Fruit fly (Drosophila melanogaster) whole organism, embryonic: ENCODE measurements around the gene Gr2a.
A peak's percentile ranks its signal among the peaks of the same experiment; 100 is the strongest.

Source experiments
- ATbp ChIP-seq: fragments of 200-800 bp; sonication (Bioruptor generic); optimal IDR thresholded peaks from 2 replicates; lab custom pipeline; 2017; ENCODE audit warnings: missing biosample characterization, mild to moderate bottlenecking, missing genetic modification characterization, missing genetic modification reagents
- Bgb ChIP-seq: fragments of 200-800 bp; sonication (Bioruptor generic); IDR thresholded peaks from 2 replicates; pipeline ENCODE4 v1.3.6; 2022; ENCODE audit warnings: missing biosample characterization, missing genetic modification characterization; ENCODE audit not compliant: partially characterized antibody
- CG15514 ChIP-seq: fragments of 200-800 bp; sonication (Bioruptor generic); optimal IDR thresholded peaks from 3 replicates; lab custom pipeline; 2017; ENCODE audit warnings: missing biosample characterization, missing genetic modification characterization, mild to moderate bottlenecking, moderate library complexity, missing genetic modification reagents
- CG15601 ChIP-seq: fragments of 200-800 bp; sonication (Bioruptor generic); optimal IDR thresholded peaks from 3 replicates; lab custom pipeline; 2019; ENCODE audit warnings: missing biosample characterization, mild to moderate bottlenecking, missing genetic modification characterization, moderate library complexity
- CG1602 ChIP-seq: fragments of 200-800 bp; sonication (Bioruptor generic); optimal IDR thresholded peaks from 3 replicates; lab custom pipeline; 2016; ENCODE audit warnings: missing biosample characterization, missing genetic modification characterization
- CG1603 ChIP-seq: fragments of 200-800 bp; sonication (Bioruptor generic); optimal IDR thresholded peaks from 2 replicates; lab custom pipeline; 2019; ENCODE audit warnings: missing biosample characterization, mild to moderate bottlenecking, missing genetic modification characterization, moderate library complexity
- CG1792 ChIP-seq: fragments of 200-800 bp; sonication (Bioruptor generic); optimal IDR thresholded peaks from 2 replicates; lab custom pipeline; 2016; ENCODE audit warnings: missing biosample characterization, missing genetic modification characterization
- CG2199 ChIP-seq: fragments of 200-800 bp; sonication (Bioruptor generic); IDR thresholded peaks from 3 replicates; pipeline ENCODE4 v1.3.6; 2022; ENCODE audit warnings: missing biosample characterization, missing genetic modification characterization
- CG2678 ChIP-seq: fragments of 200-800 bp; sonication (Bioruptor generic); optimal IDR thresholded peaks from 3 replicates; lab custom pipeline; 2019; ENCODE audit warnings: missing biosample characterization, mild to moderate bottlenecking, missing genetic modification characterization, moderate library complexity
- CG2712 ChIP-seq: fragments of 200-800 bp; optimal IDR thresholded peaks from 3 replicates; lab custom pipeline; 2019; ENCODE audit warnings: missing biosample characterization, mild to moderate bottlenecking, missing genetic modification characterization, moderate library complexity
- CG30403 ChIP-seq: fragments of 200-800 bp; sonication (Bioruptor generic); optimal IDR thresholded peaks from 3 replicates; lab custom pipeline; 2016; ENCODE audit warnings: missing biosample characterization, missing genetic modification characterization
- CG31441 ChIP-seq: fragments of 200-800 bp; sonication (Bioruptor generic); IDR thresholded peaks from 2 replicates; pipeline ENCODE4 v1.3.6; 2022; ENCODE audit warnings: missing biosample characterization, missing genetic modification characterization
- CG3847 ChIP-seq: fragments of 200-800 bp; sonication (Bioruptor generic); IDR thresholded peaks from 2 replicates; pipeline ENCODE4 v1.3.6; 2022; ENCODE audit warnings: missing biosample characterization, missing genetic modification characterization
- CG4617 ChIP-seq: fragments of 200-800 bp; sonication (Bioruptor generic); optimal IDR thresholded peaks from 3 replicates; lab custom pipeline; 2016; ENCODE audit warnings: missing biosample characterization, missing genetic modification characterization, borderline replicate concordance
- CG7357 ChIP-seq: fragments of 200-800 bp; sonication (Bioruptor generic); IDR thresholded peaks from 3 replicates; pipeline ENCODE4 v1.3.6; 2022; ENCODE audit warnings: missing biosample characterization, missing genetic modification characterization
- CG8478 ChIP-seq: fragments of >200 bp; optimal IDR thresholded peaks from 2 replicates; lab custom pipeline; 2018
- Doc3 ChIP-seq: fragments of 200-800 bp; sonication (Bioruptor generic); IDR thresholded peaks from 3 replicates; pipeline ENCODE4 v1.3.6; 2022; ENCODE audit warnings: missing biosample characterization, missing genetic modification characterization; ENCODE audit not compliant: partially characterized antibody
- E2f2 ChIP-seq: fragments of 200-800 bp; sonication (Bioruptor generic); IDR thresholded peaks from 2 replicates; pipeline ENCODE4 v1.3.6; 2022; ENCODE audit warnings: missing biosample characterization, missing genetic modification characterization
- Ets97D ChIP-seq: fragments of 200-800 bp; sonication (Bioruptor generic); optimal IDR thresholded peaks from 3 replicates; lab custom pipeline; 2016; ENCODE audit warnings: missing biosample characterization, missing genetic modification characterization
- Hey ChIP-seq: fragments of 200-800 bp; sonication (Bioruptor generic); optimal IDR thresholded peaks from 3 replicates; lab custom pipeline; 2018; ENCODE audit warnings: missing biosample characterization, mild to moderate bottlenecking, missing genetic modification characterization
- Hr3 ChIP-seq: fragments of 200-800 bp; sonication (Bioruptor generic); optimal IDR thresholded peaks from 3 replicates; lab custom pipeline; 2016; ENCODE audit warnings: missing biosample characterization, missing genetic modification characterization
- MTF-1 ChIP-seq: fragments of 200-800 bp; sonication (Bioruptor generic); optimal IDR thresholded peaks from 2 replicates; lab custom pipeline; 2018; ENCODE audit warnings: missing biosample characterization, mild to moderate bottlenecking, missing genetic modification characterization, borderline replicate concordance
- PHDP ChIP-seq: fragments of 200-800 bp; sonication (Bioruptor generic); optimal IDR thresholded peaks from 3 replicates; lab custom pipeline; 2018; ENCODE audit warnings: missing biosample characterization, mild to moderate bottlenecking, missing genetic modification characterization, moderate library complexity
- Rfx ChIP-seq: fragments of 200-800 bp; sonication (Bioruptor generic); IDR thresholded peaks from 2 replicates; pipeline ENCODE4 v1.3.6; 2022; ENCODE audit warnings: missing biosample characterization, missing genetic modification characterization
- Rx ChIP-seq: fragments of 200-800 bp; sonication (Bioruptor generic); IDR thresholded peaks from 2 replicates; pipeline ENCODE4 v1.3.6; 2022; ENCODE audit warnings: missing biosample characterization, missing genetic modification characterization
- Sry-β ChIP-seq: fragments of 200-800 bp; sonication (Bioruptor generic); optimal IDR thresholded peaks from 2 replicates; lab custom pipeline; 2018; ENCODE audit warnings: missing biosample characterization, mild to moderate bottlenecking, missing genetic modification characterization, moderate library complexity
- Xbp1 ChIP-seq: fragments of 200-800 bp; sonication (Bioruptor generic); optimal IDR thresholded peaks from 3 replicates; lab custom pipeline; 2016; ENCODE audit warnings: missing biosample characterization, mild to moderate bottlenecking, missing genetic modification characterization
- ara ChIP-seq: fragments of 200-800 bp; sonication (Bioruptor generic); IDR thresholded peaks from 2 replicates; pipeline ENCODE4 v1.3.6; 2022; ENCODE audit warnings: missing biosample characterization, missing genetic modification characterization
- ato ChIP-seq: fragments of 200-800 bp; sonication (Bioruptor generic); IDR thresholded peaks from 2 replicates; pipeline ENCODE4 v1.3.6; 2022; ENCODE audit warnings: missing biosample characterization, missing genetic modification characterization; ENCODE audit not compliant: partially characterized antibody
- caup ChIP-seq: fragments of 200-800 bp; sonication (Bioruptor generic); optimal IDR thresholded peaks from 3 replicates; lab custom pipeline; 2017; ENCODE audit warnings: missing biosample characterization, mild to moderate bottlenecking, missing genetic modification characterization, moderate library complexity; ENCODE audit not compliant: severe bottlenecking
- corto ChIP-seq: fragments of 200-800 bp; sonication (Bioruptor generic); optimal IDR thresholded peaks from 2 replicates; lab custom pipeline; 2016; ENCODE audit warnings: missing biosample characterization, mild to moderate bottlenecking, missing genetic modification characterization, moderate library complexity
- exex ChIP-seq: fragments of 200-800 bp; sonication (Bioruptor generic); optimal IDR thresholded peaks from 4 replicates; lab custom pipeline; 2018; ENCODE audit warnings: missing biosample characterization, mild to moderate bottlenecking, missing genetic modification characterization, moderate library complexity
- grau ChIP-seq: fragments of 200-800 bp; optimal IDR thresholded peaks from 3 replicates; lab custom pipeline; 2019; ENCODE audit warnings: missing biosample characterization, mild to moderate bottlenecking, missing genetic modification characterization, moderate library complexity
- gt ChIP-seq: fragments of 200-800 bp; sonication (Bioruptor generic); IDR thresholded peaks from 2 replicates; pipeline ENCODE4 v1.3.6; 2022; ENCODE audit warnings: missing biosample characterization, missing genetic modification characterization
- ken ChIP-seq: fragments of 200-800 bp; sonication (Bioruptor generic); IDR thresholded peaks from 3 replicates; pipeline ENCODE4 v1.3.6; 2022; ENCODE audit warnings: missing biosample characterization, missing genetic modification characterization
- lab ChIP-seq: fragments of 200-800 bp; sonication (Bioruptor generic); optimal IDR thresholded peaks from 3 replicates; lab custom pipeline; 2017; ENCODE audit warnings: missing biosample characterization, missing genetic modification characterization, mild to moderate bottlenecking, moderate library complexity, missing genetic modification reagents
- nerfin-2 ChIP-seq: fragments of 200-800 bp; sonication (Bioruptor generic); IDR thresholded peaks from 2 replicates; pipeline ENCODE4 v1.3.6; 2022; ENCODE audit warnings: missing biosample characterization, missing genetic modification characterization; ENCODE audit not compliant: partially characterized antibody
- prd ChIP-seq, 3 experiments: fragments of >200 bp in 2 of 3; fragments of 200-800 bp in 1 of 3; sonication (Bioruptor generic) in 1 of 3; optimal IDR thresholded peaks in 2 of 3; IDR thresholded peaks in 1 of 3; 2 replicates in 2 of 3; 3 replicates in 1 of 3; pipeline versions ENCODE4 v1.3.6 to Lab custom; 2017 to 2022; ENCODE audit warnings: missing biosample characterization in 1 of 3, missing genetic modification characterization in 1 of 3
- pros ChIP-seq: fragments of 200-800 bp; sonication (Bioruptor generic); optimal IDR thresholded peaks from 3 replicates; lab custom pipeline; 2019; ENCODE audit warnings: missing biosample characterization, mild to moderate bottlenecking, missing genetic modification characterization, moderate library complexity
- pum ChIP-seq: fragments of 200-800 bp; sonication (Bioruptor generic); optimal IDR thresholded peaks from 2 replicates; lab custom pipeline; 2016; ENCODE audit warnings: missing biosample characterization, missing genetic modification characterization
- pzg ChIP-seq: fragments of 200-800 bp; sonication (Bioruptor generic); optimal IDR thresholded peaks from 3 replicates; lab custom pipeline; 2018; ENCODE audit warnings: missing biosample characterization, mild to moderate bottlenecking, missing genetic modification characterization, moderate library complexity
- sob ChIP-seq: fragments of 200-800 bp; sonication (Bioruptor generic); IDR thresholded peaks from 2 replicates; pipeline ENCODE4 v1.3.6; 2022; ENCODE audit warnings: missing biosample characterization, missing genetic modification characterization
- trem ChIP-seq: fragments of 200-800 bp; optimal IDR thresholded peaks from 3 replicates; lab custom pipeline; 2019; ENCODE audit warnings: missing biosample characterization, mild to moderate bottlenecking, missing genetic modification characterization, moderate library complexity
- ttk ChIP-seq: fragments of 200-800 bp; sonication (Bioruptor generic); IDR thresholded peaks from 2 replicates; pipeline ENCODE4 v2.1.2; 2022; ENCODE audit warnings: missing biosample characterization, missing genetic modification characterization
- tup ChIP-seq: fragments of 200-800 bp; sonication (Bioruptor generic); optimal IDR thresholded peaks from 2 replicates; lab custom pipeline; 2016; ENCODE audit warnings: missing biosample characterization, mild to moderate bottlenecking, missing genetic modification characterization, moderate library complexity
- zfh1 ChIP-seq: fragments of 200-800 bp; sonication (Bioruptor generic); IDR thresholded peaks from 3 replicates; pipeline ENCODE4 v1.3.6; 2022; ENCODE audit warnings: missing biosample characterization, missing genetic modification characterization

Gene Gr2a

dm6 chrX:1476848-1477247 is 24.6 kb downstream of the Gr2a start, which contains the start of the genes Rab27 and mei-38 (continued):
- 0 out of 3 replicates have a peak, but pooled peaks have one; percentile 35 for TF ChIP-seq Doc3 (GFP tag; lab: Robert Waterston, UW)
- peak; percentile 97 for TF ChIP-seq E2f2 (GFP tag; lab: Robert Waterston, UW)
- TF ChIP-seq Bgb (GFP tag; lab: Robert Waterston, UW) = peak; percentile 75
- peak; percentile 54 for TF ChIP-seq Ets97D (GFP tag; lab: Kevin White, UChicago)
- TF ChIP-seq corto (GFP tag; lab: Kevin White, UChicago) = no peak
- TF ChIP-seq CG1603 (tag; lab: Kevin White, UChicago) = peak; percentile 43
- TF ChIP-seq CG2199 (GFP tag; lab: Robert Waterston, UW) = no peak
- TF ChIP-seq CG3847 = peak; percentile 52
- no peak for TF ChIP-seq ttk (GFP tag; lab: Robert Waterston, UW)
- TF ChIP-seq lab (GFP tag; lab: Kevin White, UChicago) = peak; percentile 37
- no peak for TF ChIP-seq pros

DNA sequence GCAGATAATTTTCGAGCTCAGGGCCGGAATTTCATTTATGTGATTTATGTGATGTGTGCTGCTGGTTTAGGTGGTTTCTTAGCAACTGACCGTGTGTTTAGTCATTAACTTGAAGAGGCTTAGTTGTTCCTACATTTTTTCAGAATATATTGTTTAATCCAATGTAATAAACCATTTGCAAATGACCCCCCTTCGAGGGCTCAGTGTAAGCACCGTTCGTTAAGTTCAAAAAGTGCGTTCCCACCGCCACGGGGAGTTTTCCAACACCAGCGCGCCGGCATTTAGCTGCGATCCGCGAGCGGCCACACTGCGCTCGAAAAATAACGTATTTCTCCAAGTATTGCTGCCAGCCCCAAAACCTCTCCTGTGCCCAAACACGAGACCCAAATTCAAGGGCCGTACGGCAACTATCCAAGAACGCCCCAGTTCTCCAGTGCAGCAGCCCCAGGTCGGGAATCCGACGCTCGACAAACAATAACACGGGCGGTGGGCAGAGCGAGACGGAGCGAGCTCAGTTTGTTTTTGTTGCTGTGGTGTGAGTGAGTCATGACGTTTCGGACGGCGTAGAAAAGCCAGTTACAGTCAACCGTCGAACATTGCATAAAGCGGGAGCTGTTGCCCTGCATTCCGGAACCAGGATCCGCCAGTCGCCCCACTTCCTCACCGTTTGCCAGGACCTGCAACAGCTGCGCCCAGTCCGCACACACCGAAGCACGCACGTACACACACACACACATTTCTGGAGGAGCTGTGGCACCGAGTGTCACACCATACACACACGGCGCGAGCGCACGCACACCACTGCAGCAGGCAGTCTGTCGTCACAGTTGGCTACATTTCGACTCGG is 26.3 kb downstream of the Gr2a start, which contains the start of gene rush:
TSS of gene rush (plus strand) at position 277 of the 847 bp plus-strand sequence.
- TF ChIP-seq Xbp1 (GFP tag; lab: Kevin White, UChicago) (peak; percentile 60), grau (peak; percentile 26), ATbp (peak; percentile 4), MTF-1 (GFP tag; lab: Kevin White, UChicago) (no peak), trem (peak; percentile 5), prd (optimal IDR thresholded peaks at IDR 0.05; lab: Kevin White, UChicago) (no peak), prd (GFP tag; IDR thresholded peaks at IDR 0.05; lab: Robert Waterston, UW) (peak; percentile 49), CG4617 (peak; percentile 90), CG30403 (peak; percentile 42), zfh1 (GFP tag; lab: Robert Waterston, UW) (0 out of 3 replicates have a peak, but pooled peaks have one; percentile 39), gt (no peak), Hey (tag; lab: Kevin White, UChicago) (no peak), nerfin-2 (GFP tag; lab: Robert Waterston, UW) (0 out of 2 replicates have a peak, but pooled peaks have one; percentile 18), Hr3 (GFP tag; lab: Kevin White, UChicago) (peak; percentile 2), sob (GFP tag; lab: Robert Waterston, UW) (peak; percentile 46; the same call in 1 of the 2 replicates), ato (GFP tag; lab: Robert Waterston, UW) (no peak), pum (GFP tag; lab: Kevin White, UChicago) (peak; percentile 11), CG8478 (peak; percentile 63), CG2678 (tag; lab: Kevin White, UChicago) (peak; percentile 13), ara (GFP tag; lab: Robert Waterston, UW) (0 out of 2 replicates have a peak, but pooled peaks have one; percentile 31), CG1602 (GFP tag; lab: Kevin White, UChicago) (peak; percentile 18), ken (GFP tag; lab: Robert Waterston, UW) (peak; percentile 48; the same call in 1 of the 3 replicates), Rx (GFP tag; lab: Robert Waterston, UW) (no peak), CG15601 (no peak), CG2712 (tag; lab: Kevin White, UChicago) (peak; percentile 9), CG31441 (GFP tag; lab: Robert Waterston, UW) (peak; percentile 49), PHDP (tag; lab: Kevin White, UChicago) (peak; percentile 10), exex (no peak), tup (GFP tag; lab: Kevin White, UChicago) (no peak), Rfx (GFP tag; lab: Robert Waterston, UW) (peak; percentile 70), caup (GFP tag; lab: Kevin White, UChicago) (peak; percentile 3), CG7357 (GFP tag; lab: Robert Waterston, UW) (peak; percentile 64; the same call in 1 of the 3 replicates), CG1792 (GFP tag; lab: Kevin White, UChicago) (peak; percentile 13), Sry-β (GFP tag; lab: Kevin White, UChicago) (no peak), CG15514 (GFP tag; lab: Kevin White, UChicago) (peak; percentile 76), pzg (GFP tag; lab: Kevin White, UChicago) (peak; percentile 82)
